Fruit fly (Drosophila melanogaster) whole organism, prepupa: ENCODE measurements around the gene sti.

Experiments
- Blimp-1 ChIP-seq: fragments of 200-800 bp; sonication (Bioruptor generic); optimal IDR thresholded peaks from 3 replicates; lab custom pipeline; 2017; ENCODE audit warnings: missing biosample characterization, missing genetic modification characterization, mild to moderate bottlenecking, moderate library complexity, missing genetic modification reagents
- CG6808 ChIP-seq: fragments of 200-800 bp; sonication (Bioruptor generic); optimal IDR thresholded peaks from 3 replicates; lab custom pipeline; 2017; ENCODE audit warnings: missing biosample characterization, missing genetic modification characterization, mild to moderate bottlenecking, moderate library complexity, missing genetic modification reagents
- Gug ChIP-seq: fragments of 200-800 bp; sonication (Bioruptor generic); IDR thresholded peaks from 2 replicates; pipeline ENCODE4 v1.3.6; 2022; ENCODE audit warnings: missing biosample characterization, missing genetic modification characterization
- cyc ChIP-seq: fragments of 200-800 bp; sonication (Bioruptor generic); optimal IDR thresholded peaks from 3 replicates; lab custom pipeline; 2016; ENCODE audit warnings: missing biosample characterization, missing genetic modification characterization
- fd85E ChIP-seq: fragments of 200-800 bp; sonication (Bioruptor generic); optimal IDR thresholded peaks from 3 replicates; lab custom pipeline; 2016; ENCODE audit warnings: missing biosample characterization, missing genetic modification characterization

- no peak for TF ChIP-seq Blimp-1 (GFP tag; lab: Kevin White, UChicago)
- no peak for TF ChIP-seq fd85E (GFP tag; lab: Kevin White, UChicago)
- no peak for TF ChIP-seq Gug
- TF ChIP-seq CG6808, result peak; percentile 91
- TF ChIP-seq cyc, result no peak
These were observed 30.2 kb downstream of the sti start for dm6 chr3L:12484464-12484863.
